Worm (Caenorhabditis elegans) whole organism, L1 larva: Measurements from ENCODE around the gene T07D4.5.

Experiments
- C34B4.2 ChIP-seq: sonication (generic microtip); optimal IDR thresholded peaks from 2 replicates; lab custom pipeline; 2017; ENCODE audit warnings: mild to moderate bottlenecking, missing genetic modification characterization, missing compliant biosample characterization
- Y116A8C.19 ChIP-seq: sonication (generic microtip); optimal IDR thresholded peaks from 2 replicates; lab custom pipeline; 2016; ENCODE audit warnings: missing compliant biosample characterization, missing genetic modification characterization, borderline replicate concordance
- aly-2 ChIP-seq: fragments of 150-350 bp; optimal IDR thresholded peaks from 2 replicates; lab custom pipeline; 2014; ENCODE audit warnings: missing biosample characterization, missing genetic modification characterization
- ama-1 ChIP-seq: fragments of 150-350 bp; optimal IDR thresholded peaks from 2 replicates; lab custom pipeline; 2014
- blmp-1 ChIP-seq: fragments of 150-350 bp; optimal IDR thresholded peaks from 2 replicates; lab custom pipeline; 2014; ENCODE audit warnings: missing biosample characterization, missing genetic modification characterization
- ceh-88 ChIP-seq: fragments of 200-800 bp; sonication (Bioruptor generic); IDR thresholded peaks from 2 replicates; pipeline ENCODE4 v1.3.6; 2022; ENCODE audit warnings: missing genetic modification characterization, missing compliant biosample characterization
- ceh-90 ChIP-seq: sonication (generic microtip); optimal IDR thresholded peaks from 2 replicates; lab custom pipeline; 2016; ENCODE audit warnings: missing genetic modification characterization, missing compliant biosample characterization
- efl-1 ChIP-seq, 4 experiments: fragments of 150-350 bp; optimal IDR thresholded peaks in 3 of 4; peaks in 1 of 4; 1 replicate in 1 of 4; 2 replicates in 3 of 4; lab custom pipeline; 2014; ENCODE audit warnings: missing biosample characterization in 2 of 4, missing genetic modification characterization in 2 of 4, missing genetic modification reagents in 2 of 4
- egl-13 ChIP-seq: sonication (generic microtip); optimal IDR thresholded peaks from 2 replicates; lab custom pipeline; 2016; ENCODE audit warnings: missing genotype, missing genetic modification reagents, missing genetic modification characterization, missing compliant biosample characterization
- elt-2 ChIP-seq: sonication (generic microtip); optimal IDR thresholded peaks from 2 replicates; lab custom pipeline; 2016; ENCODE audit warnings: missing genetic modification characterization, mild to moderate bottlenecking, inconsistent platforms, missing compliant biosample characterization, missing genetic modification reagents
- elt-3 ChIP-seq, 6 experiments: fragments of 150-350 bp in 1 of 6; sonication (generic microtip); optimal IDR thresholded peaks; 2 replicates each; lab custom pipeline; 2017 to 2018; ENCODE audit warnings: missing biosample characterization in 6 of 6, missing genetic modification characterization in 6 of 6, inconsistent platforms in 1 of 6
- fkh-10 ChIP-seq: sonication (generic microtip); optimal IDR thresholded peaks from 2 replicates; lab custom pipeline; 2017; ENCODE audit warnings: missing biosample characterization, missing genetic modification reagents, missing genetic modification characterization
- fos-1 ChIP-seq: fragments of 150-350 bp; optimal IDR thresholded peaks from 2 replicates; lab custom pipeline; 2014; ENCODE audit warnings: missing biosample characterization, missing genetic modification characterization
- hlh-4 ChIP-seq: sonication (generic microtip); optimal IDR thresholded peaks from 2 replicates; lab custom pipeline; 2016; ENCODE audit warnings: mild to moderate bottlenecking, missing genetic modification characterization, missing compliant biosample characterization
- lin-14 ChIP-seq: fragments of 200-800 bp; sonication (Bioruptor generic); optimal IDR thresholded peaks from 2 replicates; lab custom pipeline; 2018; ENCODE audit warnings: mild to moderate bottlenecking, missing genetic modification characterization, moderate library complexity, missing compliant biosample characterization
- lin-35 ChIP-seq, 2 experiments: fragments of 150-350 bp; optimal IDR thresholded peaks; 2 replicates each; lab custom pipeline; 2014; ENCODE audit warnings: missing biosample characterization in 2 of 2, missing genetic modification characterization in 2 of 2, missing genetic modification reagents in 2 of 2
- lin-39 ChIP-seq: fragments of 150-350 bp; optimal IDR thresholded peaks from 2 replicates; lab custom pipeline; 2014; ENCODE audit warnings: missing biosample characterization, missing genetic modification reagents, missing genetic modification characterization
- lsy-2 ChIP-seq, 2 experiments: fragments of 150-350 bp; optimal IDR thresholded peaks; 2 replicates each; lab custom pipeline; 2014; ENCODE audit warnings: missing biosample characterization in 2 of 2, missing genetic modification characterization in 2 of 2
- mab-9 ChIP-seq: fragments of 200-800 bp; sonication (Bioruptor generic); IDR thresholded peaks from 2 replicates; pipeline ENCODE4 v1.3.6; 2022; ENCODE audit warnings: missing genetic modification reagents, missing genetic modification characterization, missing compliant biosample characterization
- mdl-1 ChIP-seq, 2 experiments: fragments of 150-350 bp; optimal IDR thresholded peaks; 2 replicates each; lab custom pipeline; 2014 to 2017; ENCODE audit warnings: missing biosample characterization in 2 of 2, missing genetic modification characterization in 2 of 2, inconsistent platforms in 1 of 2
- nhr-20 ChIP-seq: sonication (generic microtip); optimal IDR thresholded peaks from 2 replicates; lab custom pipeline; 2016; ENCODE audit warnings: mild to moderate bottlenecking, missing genetic modification characterization, missing compliant biosample characterization
- nhr-237 ChIP-seq: fragments of 150-350 bp; optimal IDR thresholded peaks from 2 replicates; lab custom pipeline; 2014; ENCODE audit warnings: missing biosample characterization, missing genetic modification characterization
- nhr-47 ChIP-seq: sonication (generic microtip); optimal IDR thresholded peaks from 2 replicates; lab custom pipeline; 2016; ENCODE audit warnings: mild to moderate bottlenecking, missing genetic modification characterization, moderate library complexity, missing compliant biosample characterization
- nhr-71 ChIP-seq: sonication (generic microtip); optimal IDR thresholded peaks from 2 replicates; lab custom pipeline; 2016; ENCODE audit warnings: mild to moderate bottlenecking, missing genetic modification characterization, moderate library complexity, missing compliant biosample characterization
- nhr-77 ChIP-seq: fragments of 150-350 bp; optimal IDR thresholded peaks from 2 replicates; lab custom pipeline; 2014; ENCODE audit warnings: missing biosample characterization, missing genetic modification characterization
- nhr-84 ChIP-seq: sonication (generic microtip); optimal IDR thresholded peaks from 2 replicates; lab custom pipeline; 2017; ENCODE audit warnings: missing biosample characterization, missing genetic modification characterization
- nhr-85 ChIP-seq: sonication (generic microtip); peaks from one replicate; lab custom pipeline; 2016; ENCODE audit warnings: missing genetic modification characterization, inconsistent platforms, missing compliant biosample characterization
- pag-3 ChIP-seq: sonication (generic microtip); optimal IDR thresholded peaks from 2 replicates; lab custom pipeline; 2017; ENCODE audit warnings: missing genetic modification characterization, mild to moderate bottlenecking, missing compliant biosample characterization, antibody characterized with exemption, borderline replicate concordance; ENCODE audit not compliant: insufficient read depth
- pqm-1 ChIP-seq: sonication (generic microtip); optimal IDR thresholded peaks from 3 replicates; lab custom pipeline; 2017; ENCODE audit warnings: missing biosample characterization, missing genetic modification characterization
- skn-1 ChIP-seq: fragments of 150-350 bp; optimal IDR thresholded peaks from 2 replicates; lab custom pipeline; 2014; ENCODE audit warnings: missing biosample characterization, missing genetic modification characterization
- snu-23 ChIP-seq: sonication (generic microtip); optimal IDR thresholded peaks from 2 replicates; lab custom pipeline; 2016; ENCODE audit warnings: missing genetic modification characterization, missing compliant biosample characterization
- sptf-1 ChIP-seq: fragments of 150-350 bp; optimal IDR thresholded peaks from 2 replicates; lab custom pipeline; 2014; ENCODE audit warnings: missing biosample characterization, missing genetic modification characterization
- unc-86 ChIP-seq: sonication (generic microtip); optimal IDR thresholded peaks from 2 replicates; lab custom pipeline; 2016; ENCODE audit warnings: missing genetic modification characterization, missing compliant biosample characterization
- xbp-1 ChIP-seq: sonication (generic microtip); optimal IDR thresholded peaks from 2 replicates; lab custom pipeline; 2016; ENCODE audit warnings: missing genetic modification characterization, missing compliant biosample characterization
- zag-1 ChIP-seq: fragments of 150-350 bp; optimal IDR thresholded peaks from 2 replicates; lab custom pipeline; 2014; ENCODE audit warnings: missing biosample characterization, missing genetic modification characterization

The T07D4.5 gene

ce11 chrII:8853238-8853637 is 30.9 kb downstream of the T07D4.5 start:
- no peak for TF ChIP-seq nhr-71 (tag; lab: Kevin White, UChicago)
- TF ChIP-seq nhr-85 (tag; lab: Kevin White, UChicago), result peak; percentile 64

ce11 chrII:8851996-8852587 is 32.0 kb downstream of the T07D4.5 start, which contains the start of gene oac-46:
Gene oac-46, minus strand, starts transcription at chrII:8852096.
- TF ChIP-seq sptf-1 (tag; lab: Kevin White, UChicago), result no peak
- TF ChIP-seq lin-39 (tag; lab: Kevin White, UChicago), result no peak
- TF ChIP-seq egl-13 (tag; lab: Kevin White, UChicago), result no peak
- no peak for TF ChIP-seq efl-1 (optimal IDR thresholded peaks at IDR 0.05; lab: Kevin White, UChicago)
- peak in 1 of 2 experiments; percentile 52 for TF ChIP-seq efl-1 (GFP tag; optimal IDR thresholded peaks at IDR 0.05 in 1 of 2; lab: Kevin White, UChicago)
- no peak for TF ChIP-seq hlh-4 (tag; lab: Kevin White, UChicago)
- TF ChIP-seq pqm-1 (tag; lab: Kevin White, UChicago), result no peak
- peak; percentile 18 for TF ChIP-seq snu-23 (GFP tag; lab: Kevin White, UChicago)
- TF ChIP-seq elt-2, result no peak
- peak in 2 of 6 experiments; percentile 20 to 22 for TF ChIP-seq elt-3 (tag; optimal IDR thresholded peaks at IDR 0.05; lab: Kevin White, UChicago)
- peak; percentile 94 for TF ChIP-seq blmp-1 (tag; lab: Kevin White, UChicago)
- peak; percentile 16 for TF ChIP-seq nhr-71 (tag; lab: Kevin White, UChicago)
- TF ChIP-seq fkh-10, result no peak
- no peak for TF ChIP-seq unc-86
- no peak for TF ChIP-seq ama-1 (lab: Kevin White, UChicago)
- TF ChIP-seq lsy-2 (tag; optimal IDR thresholded peaks at IDR 0.05; lab: Kevin White, UChicago), result no peak
- TF ChIP-seq nhr-77 (tag; lab: Kevin White, UChicago), result no peak
- peak; percentile 56 for TF ChIP-seq lin-14 (GFP tag; lab: Kevin White, UChicago)
- peak; percentile 83 for TF ChIP-seq nhr-85 (tag; lab: Kevin White, UChicago)
- no peak for TF ChIP-seq lin-35 (GFP tag; optimal IDR thresholded peaks at IDR 0.05; lab: Kevin White, UChicago)
- TF ChIP-seq nhr-237 (tag; lab: Kevin White, UChicago), result no peak

- no peak for TF ChIP-seq skn-1
- TF ChIP-seq efl-1 (optimal IDR thresholded peaks at IDR 0.05; lab: Kevin White, UChicago), result no peak
- peak in 1 of 2 experiments; percentile 81 for TF ChIP-seq efl-1 (GFP tag; optimal IDR thresholded peaks at IDR 0.05 in 1 of 2; lab: Kevin White, UChicago)
- TF ChIP-seq nhr-85 (tag; lab: Kevin White, UChicago), result peak; percentile 32
Measured at ce11 chrII:8848984-8849383, 35.1 kb downstream of the T07D4.5 start.

- TF ChIP-seq nhr-71 (tag; lab: Kevin White, UChicago), result peak; percentile 9
- TF ChIP-seq elt-3 (tag; optimal IDR thresholded peaks at IDR 0.05; lab: Kevin White, UChicago), result peak in 1 of 6 experiments; percentile 38
- TF ChIP-seq ceh-90 (tag; lab: Kevin White, UChicago), result no peak
- TF ChIP-seq efl-1 (optimal IDR thresholded peaks at IDR 0.05; lab: Kevin White, UChicago), result no peak
- TF ChIP-seq efl-1 (GFP tag; optimal IDR thresholded peaks at IDR 0.05 in 1 of 2; lab: Kevin White, UChicago), result peak in 1 of 2 experiments; percentile 0
- no peak for TF ChIP-seq xbp-1 (tag; lab: Kevin White, UChicago)
- peak; percentile 22 for TF ChIP-seq snu-23 (GFP tag; lab: Kevin White, UChicago)
- peak; percentile 45 for TF ChIP-seq blmp-1 (tag; lab: Kevin White, UChicago)
- peak; percentile 45 for TF ChIP-seq lin-14 (GFP tag; lab: Kevin White, UChicago)
- peak; percentile 30 for TF ChIP-seq nhr-20 (tag; lab: Kevin White, UChicago)
- peak; percentile 73 for TF ChIP-seq nhr-85 (tag; lab: Kevin White, UChicago)
- TF ChIP-seq pag-3 (tag; lab: Kevin White, UChicago), result no peak
- TF ChIP-seq lin-35 (GFP tag; optimal IDR thresholded peaks at IDR 0.05; lab: Kevin White, UChicago), result peak in 1 of 2 experiments; percentile 16
Measured at ce11 chrII:8845932-8846331, 38.2 kb downstream of the T07D4.5 start.

- TF ChIP-seq nhr-84 (tag; lab: Kevin White, UChicago), result no peak
- no peak for TF ChIP-seq zag-1 (tag; lab: Kevin White, UChicago)
- no peak for TF ChIP-seq nhr-237 (tag; lab: Kevin White, UChicago)
- no peak for TF ChIP-seq fos-1 (tag; lab: Kevin White, UChicago)
- TF ChIP-seq ama-1 (lab: Kevin White, UChicago), result no peak
- TF ChIP-seq mdl-1 (tag; optimal IDR thresholded peaks at IDR 0.05; lab: Kevin White, UChicago), result no peak
- TF ChIP-seq aly-2 (tag; lab: Kevin White, UChicago), result no peak
- no peak for TF ChIP-seq ceh-90 (tag; lab: Kevin White, UChicago)
- no peak for TF ChIP-seq nhr-47 (tag; lab: Kevin White, UChicago)
- no peak for TF ChIP-seq C34B4.2 (tag; lab: Kevin White, UChicago)
- no peak for TF ChIP-seq ceh-88 (GFP tag; lab: Robert Waterston, UW)
- TF ChIP-seq mab-9, result no peak
- TF ChIP-seq Y116A8C.19 (tag; lab: Kevin White, UChicago), result no peak
Measured at ce11 chrII:8845298-8845697, 38.8 kb downstream of the T07D4.5 start, which contains the start of gene agxt-1. Gene agxt-1, plus strand, starts transcription at chrII:8845598.
